Fruit fly (Drosophila melanogaster): Measurements from ENCODE around the gene CG16753.

The CG16753 gene

dm6 chr3L:3058970-3059883 lies 4.3 kb downstream of the CG16753 start:
- TF ChIP-seq Rel (GFP tag; optimal IDR thresholded peaks at IDR 0.05) (no peak), Rel (tag; optimal IDR thresholded peaks at IDR 0.05) (peak; percentile 93), h (GFP tag; optimal IDR thresholded peaks at IDR 0.05) (peak; percentile 1), Vsx2 (GFP tag; optimal IDR thresholded peaks at IDR 0.05; ENCODE audit: partially characterized antibody) (no peak), Hr83 (GFP tag; optimal IDR thresholded peaks at IDR 0.05; ENCODE audit: poor library complexity, severe bottlenecking) (no peak), lola (GFP tag; optimal IDR thresholded peaks at IDR 0.05) (no peak), ey (GFP tag; optimal IDR thresholded peaks at IDR 0.05) (peak; percentile 8), HLH106 (tag; optimal IDR thresholded peaks at IDR 0.05) (peak; percentile 19), OdsH (GFP tag; optimal IDR thresholded peaks at IDR 0.05) (no peak), jim (GFP tag; optimal IDR thresholded peaks at IDR 0.05) (no peak), Mio (GFP tag; optimal IDR thresholded peaks at IDR 0.05) (no peak), tai (GFP tag; optimal IDR thresholded peaks at IDR 0.05) (no peak), foxo (GFP tag; optimal IDR thresholded peaks at IDR 0.05) (no peak), rgr (GFP tag; optimal IDR thresholded peaks at IDR 0.05) (no peak), usp (GFP tag; optimal IDR thresholded peaks at IDR 0.05) (no peak), pan (optimal IDR thresholded peaks at IDR 0.05) (no peak), CG9705 (GFP tag; optimal IDR thresholded peaks at IDR 0.05) (no peak), Jra (GFP tag; optimal IDR thresholded peaks at IDR 0.05) (no peak), CrebA (GFP tag; optimal IDR thresholded peaks at IDR 0.05; ENCODE audit: borderline replicate concordance) (no peak), dl (GFP tag; optimal IDR thresholded peaks at IDR 0.05; ENCODE audit: insufficient read depth in 1 of 2, partially characterized antibody in 2 of 2) (no peak)

- TF ChIP-seq h (GFP tag; optimal IDR thresholded peaks at IDR 0.05) (peak; percentile 100), lola (GFP tag; optimal IDR thresholded peaks at IDR 0.05) (no peak), Vsx2 (GFP tag; optimal IDR thresholded peaks at IDR 0.05; ENCODE audit: partially characterized antibody) (peak; percentile 89), ey (GFP tag; optimal IDR thresholded peaks at IDR 0.05) (peak; percentile 100), brk (GFP tag; optimal IDR thresholded peaks at IDR 0.05) (peak; percentile 98), Hr78 (GFP tag; optimal IDR thresholded peaks at IDR 0.05) (no peak), rgr (GFP tag; optimal IDR thresholded peaks at IDR 0.05) (peak; percentile 100), fru (GFP tag; optimal IDR thresholded peaks at IDR 0.05) (peak; percentile 100), Mio (GFP tag; optimal IDR thresholded peaks at IDR 0.05) (peak; percentile 98), OdsH (GFP tag; optimal IDR thresholded peaks at IDR 0.05) (peak; percentile 100), sv (GFP tag; optimal IDR thresholded peaks at IDR 0.05) (peak; percentile 99), foxo (GFP tag; optimal IDR thresholded peaks at IDR 0.05) (peak; percentile 99 to 100), tai (GFP tag; optimal IDR thresholded peaks at IDR 0.05) (peak; percentile 99), Hnf4 (GFP tag; optimal IDR thresholded peaks at IDR 0.05) (peak; percentile 100), Dif (GFP tag; optimal IDR thresholded peaks at IDR 0.05; ENCODE audit: partially characterized antibody) (no peak), CG32264 (GFP tag; optimal IDR thresholded peaks at IDR 0.05) (peak; percentile 99), Hr83 (GFP tag; optimal IDR thresholded peaks at IDR 0.05; ENCODE audit: poor library complexity, severe bottlenecking) (peak; percentile 99), CrebA (GFP tag; optimal IDR thresholded peaks at IDR 0.05; ENCODE audit: borderline replicate concordance) (no peak), Jra (GFP tag; optimal IDR thresholded peaks at IDR 0.05) (peak; percentile 99), Abd-B (GFP tag; optimal IDR thresholded peaks at IDR 0.05) (no peak), pan (optimal IDR thresholded peaks at IDR 0.05) (no peak), Dfd (GFP tag; optimal IDR thresholded peaks at IDR 0.05) (peak; percentile 93), dl (GFP tag; optimal IDR thresholded peaks at IDR 0.05; ENCODE audit: insufficient read depth in 1 of 2, partially characterized antibody in 2 of 2) (no peak), woc (GFP tag; optimal IDR thresholded peaks at IDR 0.05) (peak; percentile 98), dsf (GFP tag; optimal IDR thresholded peaks at IDR 0.05; ENCODE audit: borderline replicate concordance) (peak; percentile 98), Sp1 (GFP tag; optimal IDR thresholded peaks at IDR 0.05) (peak; percentile 99), Myc (optimal IDR thresholded peaks at IDR 0.05) (no peak), HLH106 (tag; optimal IDR thresholded peaks at IDR 0.05) (peak; percentile 100), br (GFP tag; optimal IDR thresholded peaks at IDR 0.05) (peak; percentile 100), usp (GFP tag; optimal IDR thresholded peaks at IDR 0.05) (no peak), dmrt93B (GFP tag; optimal IDR thresholded peaks at IDR 0.05) (peak; percentile 100), Rel (GFP tag; optimal IDR thresholded peaks at IDR 0.05) (peak; percentile 99), Rel (tag; optimal IDR thresholded peaks at IDR 0.05) (peak; percentile 92), N (GFP tag; optimal IDR thresholded peaks at IDR 0.05) (no peak), psq (GFP tag; optimal IDR thresholded peaks at IDR 0.05) (peak; percentile 99), jim (GFP tag; optimal IDR thresholded peaks at IDR 0.05) (peak; percentile 95), GATAd (GFP tag; optimal IDR thresholded peaks at IDR 0.05) (peak; percentile 100), CG9705 (GFP tag; optimal IDR thresholded peaks at IDR 0.05) (peak; percentile 98), sage (GFP tag; optimal IDR thresholded peaks at IDR 0.05) (peak; percentile 99)
These were observed 5.4 kb downstream of the CG16753 start for dm6 chr3L:3060054-3060979.
